Worm (Caenorhabditis elegans) whole organism, L2 larva: Measurements from ENCODE around the gene lgc-19.

Experiments used
- ama-1 ChIP-seq: fragments of 150-350 bp; optimal IDR thresholded peaks from 2 replicates; lab custom pipeline; 2018; ENCODE audit warnings: inconsistent platforms
- ceh-82 ChIP-seq: fragments of 150-350 bp; optimal IDR thresholded peaks from 2 replicates; lab custom pipeline; 2014; ENCODE audit warnings: missing biosample characterization, missing genetic modification characterization
- fos-1 ChIP-seq: fragments of 150-350 bp; optimal IDR thresholded peaks from 2 replicates; lab custom pipeline; 2014; ENCODE audit warnings: missing biosample characterization, missing genetic modification characterization
- lin-13 ChIP-seq: fragments of 150-350 bp; optimal IDR thresholded peaks from 2 replicates; lab custom pipeline; 2014; ENCODE audit warnings: missing biosample characterization, missing genetic modification reagents, missing genetic modification characterization
- mdl-1 ChIP-seq, 2 experiments: fragments of 150-350 bp in 1 of 2; sonication (generic microtip) in 1 of 2; optimal IDR thresholded peaks; 2 replicates each; lab custom pipeline; 2017; ENCODE audit warnings: missing biosample characterization in 2 of 2, missing genetic modification characterization in 2 of 2
- skn-1 ChIP-seq: sonication (generic microtip); optimal IDR thresholded peaks from 2 replicates; lab custom pipeline; 2017; ENCODE audit warnings: missing biosample characterization, missing genetic modification characterization
- unc-39 ChIP-seq: fragments of 150-350 bp; optimal IDR thresholded peaks from 2 replicates; lab custom pipeline; 2014; ENCODE audit warnings: missing biosample characterization, missing genetic modification characterization
- unc-62 ChIP-seq: fragments of 150-350 bp; optimal IDR thresholded peaks from 2 replicates; lab custom pipeline; 2014; ENCODE audit warnings: missing biosample characterization, missing genetic modification reagents, missing genetic modification characterization

ce11 chrIV:15933814-15934213 lies 28.7 kb downstream of the lgc-19 start, which contains the start of gene srv-16:
- TF ChIP-seq ceh-82 (tag; lab: Kevin White, UChicago) (no peak), fos-1 (no peak), ama-1 (no peak), lin-13 (GFP tag; lab: Kevin White, UChicago) (no peak), unc-39 (no peak), skn-1 (tag; lab: Kevin White, UChicago) (no peak), unc-62 (GFP tag; lab: Kevin White, UChicago) (no peak), mdl-1 (tag; optimal IDR thresholded peaks at IDR 0.05; lab: Kevin White, UChicago) (no peak)
